Worm (Caenorhabditis elegans): Measurements from ENCODE around the gene C11G10.1.

ce11 chrX:15157854-15158253 lies 695 bp downstream of the C11G10.1 start:
- no peak for TF ChIP-seq lir-3 (tag; optimal IDR thresholded peaks at IDR 0.05)
- TF ChIP-seq mdl-1 (tag; optimal IDR thresholded peaks at IDR 0.05) = no peak
- no peak for TF ChIP-seq unc-62 (GFP tag; optimal IDR thresholded peaks at IDR 0.05 in 1 of 2)
- no peak for TF ChIP-seq unc-62 (tag; optimal IDR thresholded peaks at IDR 0.05)
- no peak for TF ChIP-seq ceh-62 (tag; optimal IDR thresholded peaks at IDR 0.05)
- no peak for TF ChIP-seq unc-39 (tag; optimal IDR thresholded peaks at IDR 0.05)
- TF ChIP-seq nhr-11 (tag; optimal IDR thresholded peaks at IDR 0.05) = no peak
- TF ChIP-seq arid-1 (GFP tag; conservative IDR thresholded peaks at IDR 0.05) = no peak
- no peak for TF ChIP-seq hif-1 (tag; optimal IDR thresholded peaks at IDR 0.05)
- peak; percentile 34; the same call in 1 of the 2 replicates for TF ChIP-seq snpc-1.2 (GFP tag; IDR thresholded peaks at IDR 0.05)
- no peak for TF ChIP-seq fkh-10 (GFP tag; optimal IDR thresholded peaks at IDR 0.05)
- no peak for TF ChIP-seq lin-13 (GFP tag; optimal IDR thresholded peaks at IDR 0.05)
- no peak for TF ChIP-seq skn-1 (tag; optimal IDR thresholded peaks at IDR 0.05)
